Fruit fly (Drosophila melanogaster) S2 (cell line): ENCODE measurements around the gene cactin.

ENCODE experiments used
- CG8478 ChIP-seq: fragments of >200 bp; optimal IDR thresholded peaks from 2 replicates; lab custom pipeline; 2018
- CTCF ChIP-seq, 2 experiments: fragments of >200 bp; optimal IDR thresholded peaks; 2 replicates each; lab custom pipeline; 2018

- TF ChIP-seq CG8478 (lab: Kevin White, UChicago) (no peak), CTCF (optimal IDR thresholded peaks at IDR 0.05; lab: Kevin White, UChicago) (no peak)
Measured at dm6 chrX:20394066-20394913, 29.6 kb upstream of the cactin start, which contains the start of gene HERC2.
